Worm (Caenorhabditis elegans) whole organism, young adult: Measurements from ENCODE around the gene algn-9.
A peak's percentile ranks its signal among the peaks of the same experiment; 100 is the strongest.

Source experiments
- B0019.2 ChIP-seq: fragments of 200-800 bp; sonication (Bioruptor generic); conservative IDR thresholded peaks from 2 replicates; pipeline ENCODE4 v1.3.6; 2022; ENCODE audit warnings: missing genetic modification reagents, missing genetic modification characterization, missing compliant biosample characterization
- B0035.1 ChIP-seq: sonication (generic microtip); optimal IDR thresholded peaks from 2 replicates; lab custom pipeline; 2016; ENCODE audit warnings: missing genetic modification characterization, mild to moderate bottlenecking, missing compliant biosample characterization, missing genotype, missing genetic modification reagents
- B0261.1 ChIP-seq: sonication (generic microtip); optimal IDR thresholded peaks from 2 replicates; lab custom pipeline; 2016; ENCODE audit warnings: mild to moderate bottlenecking, missing genetic modification characterization, moderate library complexity, missing compliant biosample characterization
- C17E4.6 ChIP-seq: fragments of 200-800 bp; sonication (Bioruptor generic); IDR thresholded peaks from 2 replicates; pipeline ENCODE4 v1.3.6; 2022; ENCODE audit warnings: missing genetic modification reagents, missing genetic modification characterization, missing compliant biosample characterization
- D2030.7 ChIP-seq: fragments of 200-800 bp; sonication (Bioruptor generic); IDR thresholded peaks from 2 replicates; pipeline ENCODE4 v1.3.6; 2022; ENCODE audit warnings: missing genetic modification reagents, missing genetic modification characterization, missing compliant biosample characterization
- K11D2.4 ChIP-seq: fragments of 200-800 bp; sonication (Bioruptor generic); IDR thresholded peaks from 2 replicates; pipeline ENCODE4 v1.3.6; 2022; ENCODE audit warnings: missing genetic modification reagents, missing genetic modification characterization, missing compliant biosample characterization
- Y56A3A.18 ChIP-seq: fragments of 200-800 bp; sonication (Bioruptor generic); IDR thresholded peaks from 2 replicates; pipeline ENCODE4 v1.3.6; 2022; ENCODE audit warnings: missing genetic modification reagents, missing genetic modification characterization, missing compliant biosample characterization
- Y79H2A.3 ChIP-seq: fragments of 200-800 bp; sonication (Bioruptor generic); conservative IDR thresholded peaks from 2 replicates; pipeline ENCODE4 v1.3.6; 2022; ENCODE audit warnings: missing genetic modification reagents, missing genetic modification characterization, missing compliant biosample characterization
- Y95B8A.8 ChIP-seq: fragments of 200-800 bp; sonication (Bioruptor generic); IDR thresholded peaks from 2 replicates; pipeline ENCODE4 v1.3.6; 2022; ENCODE audit warnings: missing genetic modification reagents, missing genetic modification characterization, missing compliant biosample characterization
- aptf-2 ChIP-seq: fragments of 200-800 bp; sonication (Bioruptor generic); conservative IDR thresholded peaks from 2 replicates; pipeline ENCODE4 v1.3.6; 2022; ENCODE audit warnings: missing genetic modification reagents, missing genetic modification characterization, missing compliant biosample characterization
- aptf-3 ChIP-seq: fragments of 200-800 bp; sonication (Bioruptor generic); IDR thresholded peaks from 2 replicates; pipeline ENCODE4 v1.3.6; 2022; ENCODE audit warnings: missing genetic modification characterization, missing compliant biosample characterization
- athp-1 ChIP-seq: sonication (generic microtip); optimal IDR thresholded peaks from 2 replicates; lab custom pipeline; 2017; ENCODE audit warnings: mild to moderate bottlenecking, missing genetic modification characterization, missing compliant biosample characterization
- attf-6 ChIP-seq: fragments of 200-800 bp; sonication (Bioruptor generic); IDR thresholded peaks from 2 replicates; pipeline ENCODE4 v1.3.6; 2022; ENCODE audit warnings: missing genetic modification reagents, missing genetic modification characterization, missing compliant biosample characterization
- cebp-1 ChIP-seq, 2 experiments: fragments of 200-800 bp in 1 of 2; sonication (Bioruptor generic) in 1 of 2; sonication (generic microtip) in 1 of 2; IDR thresholded peaks in 1 of 2; optimal IDR thresholded peaks in 1 of 2; 2 replicates each; pipeline versions ENCODE4 v1.3.6 to Lab custom; 2017 to 2022; ENCODE audit warnings: missing compliant biosample characterization in 2 of 2, missing genetic modification characterization in 2 of 2, mild to moderate bottlenecking in 1 of 2, missing genetic modification reagents in 1 of 2, moderate library complexity in 1 of 2
- cebp-2 ChIP-seq: fragments of 200-800 bp; sonication (Bioruptor generic); IDR thresholded peaks from 2 replicates; pipeline ENCODE4 v1.3.6; 2022; ENCODE audit warnings: missing genetic modification characterization, missing compliant biosample characterization
- ceh-79 ChIP-seq: sonication (generic microtip); optimal IDR thresholded peaks from 2 replicates; lab custom pipeline; 2017; ENCODE audit warnings: mild to moderate bottlenecking, missing genetic modification characterization, missing compliant biosample characterization
- die-1 ChIP-seq: sonication (generic microtip); optimal IDR thresholded peaks from 2 replicates; lab custom pipeline; 2016; ENCODE audit warnings: missing genotype, mild to moderate bottlenecking, missing genetic modification characterization, missing compliant biosample characterization
- efl-1 ChIP-seq: fragments of 150-350 bp; optimal IDR thresholded peaks from 2 replicates; lab custom pipeline; 2014; ENCODE audit warnings: missing biosample characterization, missing genetic modification reagents, missing genetic modification characterization
- ekl-4 ChIP-seq: fragments of 200-800 bp; sonication (Bioruptor generic); IDR thresholded peaks from 2 replicates; pipeline ENCODE4 v1.3.6; 2022; ENCODE audit warnings: missing genetic modification reagents, missing genetic modification characterization, missing compliant biosample characterization
- fkh-3 ChIP-seq: sonication (generic microtip); optimal IDR thresholded peaks from 2 replicates; lab custom pipeline; 2016; ENCODE audit warnings: mild to moderate bottlenecking, missing genetic modification characterization, missing compliant biosample characterization
- gei-17 ChIP-seq: fragments of 200-800 bp; sonication (Bioruptor generic); optimal IDR thresholded peaks from 2 replicates; lab custom pipeline; 2018; ENCODE audit warnings: mild to moderate bottlenecking, missing genetic modification characterization, missing compliant biosample characterization
- hlh-12 ChIP-seq: sonication (generic microtip); optimal IDR thresholded peaks from 2 replicates; lab custom pipeline; 2016; ENCODE audit warnings: missing genetic modification characterization, missing compliant biosample characterization
- hmg-1.2 ChIP-seq: fragments of 200-800 bp; sonication (Bioruptor generic); IDR thresholded peaks from 2 replicates; pipeline ENCODE4 v1.3.6; 2022; ENCODE audit warnings: missing genetic modification reagents, missing genetic modification characterization, missing compliant biosample characterization
- hrde-1 ChIP-seq: sonication (generic microtip); optimal IDR thresholded peaks from 2 replicates; lab custom pipeline; 2016; ENCODE audit warnings: missing genetic modification characterization, mild to moderate bottlenecking, missing compliant biosample characterization, moderate library complexity, missing genotype, missing genetic modification reagents, borderline replicate concordance
- hsf-1 ChIP-seq: fragments of 200-800 bp; sonication (Bioruptor generic); IDR thresholded peaks from 2 replicates; pipeline ENCODE4 v1.3.6; 2022; ENCODE audit warnings: missing genetic modification reagents, missing genetic modification characterization, missing compliant biosample characterization
- lag-1 ChIP-seq: fragments of 200-800 bp; sonication (Bioruptor generic); IDR thresholded peaks from 2 replicates; pipeline ENCODE4 v1.3.6; 2022; ENCODE audit warnings: missing genetic modification reagents, missing genetic modification characterization, missing compliant biosample characterization
- let-607 ChIP-seq, 2 experiments: fragments of 200-800 bp in 1 of 2; sonication (Bioruptor generic) in 1 of 2; sonication (generic microtip) in 1 of 2; optimal IDR thresholded peaks; 2 replicates each; lab custom pipeline; 2016 to 2018; ENCODE audit warnings: mild to moderate bottlenecking in 2 of 2, missing compliant biosample characterization in 2 of 2, missing genetic modification characterization in 2 of 2, moderate library complexity in 2 of 2, missing genotype in 1 of 2
- lin-26 ChIP-seq: fragments of 200-800 bp; sonication (Bioruptor generic); IDR thresholded peaks from 2 replicates; pipeline ENCODE4 v1.3.6; 2022; ENCODE audit warnings: missing genetic modification reagents, missing genetic modification characterization, missing compliant biosample characterization
- lin-35 ChIP-seq, 3 experiments: fragments of 150-350 bp in 2 of 3; sonication (generic microtip) in 1 of 3; optimal IDR thresholded peaks; 2 replicates each; lab custom pipeline; 2014 to 2018; ENCODE audit warnings: missing biosample characterization in 3 of 3, missing genetic modification characterization in 3 of 3, missing genetic modification reagents in 3 of 3
- lin-54 ChIP-seq: fragments of 200-800 bp; sonication (Bioruptor generic); optimal IDR thresholded peaks from 2 replicates; lab custom pipeline; 2018; ENCODE audit warnings: mild to moderate bottlenecking, missing genetic modification characterization, missing compliant biosample characterization
- lsl-1 ChIP-seq: fragments of 200-800 bp; sonication (Bioruptor generic); optimal IDR thresholded peaks from 2 replicates; lab custom pipeline; 2018; ENCODE audit warnings: mild to moderate bottlenecking, missing genetic modification characterization, moderate library complexity, missing compliant biosample characterization
- lsy-27 ChIP-seq: sonication (generic microtip); optimal IDR thresholded peaks from 2 replicates; lab custom pipeline; 2017; ENCODE audit warnings: missing genetic modification characterization, mild to moderate bottlenecking, missing compliant biosample characterization, antibody characterized with exemption, missing genotype, borderline replicate concordance; ENCODE audit not compliant: insufficient read depth
- madf-3 ChIP-seq: fragments of 200-800 bp; sonication (Bioruptor generic); IDR thresholded peaks from 2 replicates; pipeline ENCODE4 v1.3.6; 2022; ENCODE audit warnings: missing genetic modification reagents, missing genetic modification characterization, missing compliant biosample characterization
- mcd-1 ChIP-seq: fragments of 200-800 bp; sonication (Bioruptor generic); IDR thresholded peaks from 2 replicates; pipeline ENCODE4 v1.3.6; 2022; ENCODE audit warnings: missing genetic modification reagents, missing genetic modification characterization, missing compliant biosample characterization
- mes-4 ChIP-seq: sonication (generic microtip); optimal IDR thresholded peaks from 2 replicates; lab custom pipeline; 2016; ENCODE audit warnings: missing genotype, missing genetic modification characterization, missing compliant biosample characterization
- nfyb-1 ChIP-seq: fragments of 200-800 bp; sonication (Bioruptor generic); IDR thresholded peaks from 2 replicates; pipeline ENCODE4 v1.3.6; 2022; ENCODE audit warnings: missing genetic modification reagents, missing genetic modification characterization, missing compliant biosample characterization
- nhr-90 ChIP-seq: sonication (generic microtip); optimal IDR thresholded peaks from 2 replicates; lab custom pipeline; 2016; ENCODE audit warnings: missing genotype, mild to moderate bottlenecking, missing genetic modification characterization, missing compliant biosample characterization
- snpc-1.1 ChIP-seq: sonication (generic microtip); optimal IDR thresholded peaks from 2 replicates; lab custom pipeline; 2017; ENCODE audit warnings: missing genetic modification characterization, mild to moderate bottlenecking, missing compliant biosample characterization, antibody characterized with exemption, moderate library complexity, missing genotype, missing genetic modification reagents; ENCODE audit not compliant: insufficient read depth
- snpc-1.3 ChIP-seq: sonication (generic microtip); optimal IDR thresholded peaks from 2 replicates; lab custom pipeline; 2017; ENCODE audit warnings: missing genetic modification characterization, mild to moderate bottlenecking, missing compliant biosample characterization, antibody characterized with exemption, moderate library complexity, missing genotype, missing genetic modification reagents; ENCODE audit not compliant: insufficient read depth
- sptf-2 ChIP-seq: fragments of 200-800 bp; sonication (Bioruptor generic); optimal IDR thresholded peaks from 2 replicates; lab custom pipeline; 2018; ENCODE audit warnings: mild to moderate bottlenecking, missing genetic modification characterization, missing compliant biosample characterization
- unc-130 ChIP-seq: sonication (generic microtip); optimal IDR thresholded peaks from 2 replicates; lab custom pipeline; 2016; ENCODE audit warnings: missing genetic modification reagents, missing genetic modification characterization, missing compliant biosample characterization
- xnd-1 ChIP-seq: sonication (generic microtip); optimal IDR thresholded peaks from 2 replicates; lab custom pipeline; 2016; ENCODE audit warnings: missing genotype, missing genetic modification reagents, missing genetic modification characterization, missing compliant biosample characterization
- ztf-3 ChIP-seq: fragments of 200-800 bp; sonication (Bioruptor generic); optimal IDR thresholded peaks from 2 replicates; lab custom pipeline; 2018; ENCODE audit warnings: mild to moderate bottlenecking, missing genetic modification characterization, missing compliant biosample characterization

algn-9 gene

ce11 chrII:10544374-10544908, 39.7 kb upstream of the algn-9 start (continued):
- no peak for TF ChIP-seq ekl-4 (GFP tag; lab: Robert Waterston, UW)
- TF ChIP-seq gei-17 (GFP tag; lab: Kevin White, UChicago): no peak
- TF ChIP-seq fkh-3 (tag; lab: Kevin White, UChicago): no peak
- no peak for TF ChIP-seq mes-4
- no peak for TF ChIP-seq mcd-1 (GFP tag; lab: Robert Waterston, UW)
- no peak for TF ChIP-seq ztf-3 (GFP tag; lab: Kevin White, UChicago)
- TF ChIP-seq hlh-12 (tag; lab: Kevin White, UChicago): no peak
- TF ChIP-seq snpc-1.1 (tag; lab: Kevin White, UChicago): no peak
- TF ChIP-seq attf-6 (GFP tag; lab: Robert Waterston, UW): no peak
- 0 out of 2 replicates have a peak, but pooled peaks have one; percentile 9 for TF ChIP-seq cebp-1 (GFP tag; IDR thresholded peaks at IDR 0.05; lab: Robert Waterston, UW)
- peak; percentile 35 for TF ChIP-seq cebp-1 (tag; optimal IDR thresholded peaks at IDR 0.05; lab: Kevin White, UChicago)
- TF ChIP-seq nfyb-1 (GFP tag; lab: Robert Waterston, UW): peak; percentile 59; the same call in 1 of the 2 replicates
- no peak for TF ChIP-seq D2030.7
- no peak for TF ChIP-seq B0019.2
- no peak for TF ChIP-seq xnd-1 (tag; lab: Kevin White, UChicago)
- no peak for TF ChIP-seq lsy-27 (tag; lab: Kevin White, UChicago)
- TF ChIP-seq ceh-79: no peak
- no peak for TF ChIP-seq lin-54
- no peak for TF ChIP-seq Y95B8A.8 (GFP tag; lab: Robert Waterston, UW)
- TF ChIP-seq K11D2.4 (GFP tag; lab: Robert Waterston, UW): peak; percentile 13; the same call in 1 of the 2 replicates
- TF ChIP-seq, all 124 proteins: peak for 11

- peak; percentile 34 for TF ChIP-seq lin-54
- TF ChIP-seq nhr-90 (tag; lab: Kevin White, UChicago): no peak
- 0 out of 2 replicates have a peak, but pooled peaks have one; percentile 52 for TF ChIP-seq lin-26
- TF ChIP-seq lsl-1: peak; percentile 6
- TF ChIP-seq C17E4.6: no peak
- peak in 1 of 3 experiments; percentile 43 for TF ChIP-seq lin-35 (GFP tag; optimal IDR thresholded peaks at IDR 0.05; lab: Kevin White, UChicago)
- 0 out of 2 replicates have a peak, but pooled peaks have one; percentile 20 for TF ChIP-seq hmg-1.2 (GFP tag; lab: Robert Waterston, UW)
- 0 out of 2 replicates have a peak, but pooled peaks have one; percentile 3 for TF ChIP-seq cebp-2 (GFP tag; lab: Robert Waterston, UW)
- no peak for TF ChIP-seq unc-130 (GFP tag; lab: Kevin White, UChicago)
- no peak for TF ChIP-seq nfyb-1 (GFP tag; lab: Robert Waterston, UW)
- TF ChIP-seq die-1 (tag; lab: Kevin White, UChicago): peak; percentile 1
- TF ChIP-seq madf-3 (GFP tag; lab: Robert Waterston, UW): no peak
- TF ChIP-seq let-607 (tag; optimal IDR thresholded peaks at IDR 0.05; lab: Kevin White, UChicago): peak in 1 of 2 experiments; percentile 2
- TF ChIP-seq K11D2.4 (GFP tag; lab: Robert Waterston, UW): 0 out of 2 replicates have a peak, but pooled peaks have one; percentile 10
- TF ChIP-seq snpc-1.3 (tag; lab: Kevin White, UChicago): peak; percentile 40
- no peak for TF ChIP-seq efl-1
- TF ChIP-seq hsf-1: no peak
- peak; percentile 10 for TF ChIP-seq hrde-1 (tag; lab: Kevin White, UChicago)
- peak; percentile 63 for TF ChIP-seq B0261.1 (tag; lab: Kevin White, UChicago)
- peak; percentile 13 for TF ChIP-seq B0035.1 (tag; lab: Kevin White, UChicago)
- TF ChIP-seq aptf-2: no peak
- peak; percentile 10; the same call in 1 of the 2 replicates for TF ChIP-seq Y56A3A.18
- TF ChIP-seq sptf-2: peak; percentile 48
- TF ChIP-seq snpc-1.1 (tag; lab: Kevin White, UChicago): no peak
- TF ChIP-seq athp-1 (tag; lab: Kevin White, UChicago): no peak
- TF ChIP-seq D2030.7: no peak; the same call in 1 of the 2 replicates
- TF ChIP-seq lag-1 (GFP tag; lab: Robert Waterston, UW): 0 out of 2 replicates have a peak, but pooled peaks have one; percentile 26
- peak; percentile 39; the same call in 1 of the 2 replicates for TF ChIP-seq aptf-3 (GFP tag; lab: Robert Waterston, UW)
- peak; percentile 61; the same call in 1 of the 2 replicates for TF ChIP-seq Y79H2A.3 (GFP tag; lab: Robert Waterston, UW)
- TF ChIP-seq ztf-3 (GFP tag; lab: Kevin White, UChicago): no peak
These were observed 38.9 kb upstream of the algn-9 start for ce11 chrII:10545213-10545612.
